Worm (Caenorhabditis elegans): Measurements from ENCODE around the gene cpt-6.

The cpt-6 gene

DNA sequence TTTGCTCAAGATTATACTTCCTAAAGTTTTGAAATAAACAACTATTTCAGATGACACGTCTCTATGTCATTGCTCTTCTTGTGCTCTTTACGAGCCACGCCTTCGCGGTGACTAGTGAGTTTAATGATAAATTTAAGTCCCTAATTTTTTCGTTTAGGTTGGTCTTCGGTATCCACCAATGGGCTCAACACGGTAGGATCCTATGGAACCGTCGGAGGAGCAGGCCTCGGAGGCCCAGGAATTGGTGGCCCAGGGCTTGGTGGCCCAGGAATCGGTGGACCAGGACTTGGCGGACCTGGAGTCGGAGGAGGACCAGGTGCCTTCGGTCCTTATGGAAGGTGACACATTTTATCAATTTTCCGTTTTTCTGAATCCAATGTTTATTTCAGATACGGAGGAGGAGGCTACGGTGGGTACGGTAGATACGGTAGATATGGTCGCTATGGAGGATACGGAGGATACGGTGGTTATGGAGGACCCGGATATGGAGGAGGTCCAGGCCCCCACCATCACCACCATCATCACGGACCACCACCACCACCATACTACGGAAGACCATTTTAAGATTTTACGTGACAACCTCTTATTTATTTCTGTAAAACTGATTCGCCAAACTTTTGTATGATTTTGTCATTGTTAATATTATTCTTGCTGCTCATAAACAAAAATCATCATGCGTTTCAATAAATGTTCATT is 26.8 kb upstream of the cpt-6 start, which contains the start of the genes F46E10.2 and F46E10.18:
Gene F46E10.2 (plus strand): TSS at position 51 of the 696 bp plus-strand sequence.
Gene F46E10.18 (plus strand): TSS at position 646 of the 696 bp plus-strand sequence.
- TF ChIP-seq nhr-120 (GFP tag; IDR thresholded peaks at IDR 0.05) (0 out of 2 replicates have a peak, but pooled peaks have one; percentile 46), lir-1 (GFP tag; conservative IDR thresholded peaks at IDR 0.05) (no peak), bed-1 (GFP tag; IDR thresholded peaks at IDR 0.05) (no peak), ccch-3 (GFP tag; optimal IDR thresholded peaks at IDR 0.05) (no peak), lsl-1 (GFP tag; optimal IDR thresholded peaks at IDR 0.05) (no peak), lin-26 (GFP tag; IDR thresholded peaks at IDR 0.05) (no peak), F57A8.1 (GFP tag; optimal IDR thresholded peaks at IDR 0.05) (no peak), ztf-25 (GFP tag; IDR thresholded peaks at IDR 0.05) (no peak), zfh-2 (GFP tag; conservative IDR thresholded peaks at IDR 0.05) (peak; percentile 84), mcd-1 (GFP tag; IDR thresholded peaks at IDR 0.05) (no peak), nhr-179 (tag; optimal IDR thresholded peaks at IDR 0.05) (no peak), fkh-3 (tag; optimal IDR thresholded peaks at IDR 0.05) (no peak), F57C9.4 (tag; optimal IDR thresholded peaks at IDR 0.05) (no peak), B0261.1 (tag; optimal IDR thresholded peaks at IDR 0.05) (no peak), F22D6.2 (tag; optimal IDR thresholded peaks at IDR 0.05) (no peak), hmg-1.2 (GFP tag; IDR thresholded peaks at IDR 0.05) (0 out of 2 replicates have a peak, but pooled peaks have one; percentile 6), lag-1 (GFP tag; IDR thresholded peaks at IDR 0.05) (no peak), egrh-3 (GFP tag; IDR thresholded peaks at IDR 0.05) (peak; percentile 31; the same call in 1 of the 2 replicates), akir-1 (GFP tag; optimal IDR thresholded peaks at IDR 0.05) (no peak), ceh-40 (GFP tag; IDR thresholded peaks at IDR 0.05) (no peak), Y56A3A.18 (GFP tag; IDR thresholded peaks at IDR 0.05) (no peak), hlh-12 (tag; optimal IDR thresholded peaks at IDR 0.05) (no peak), ztf-22 (GFP tag; optimal IDR thresholded peaks at IDR 0.05) (no peak), ceh-27 (GFP tag; optimal IDR thresholded peaks at IDR 0.05) (no peak), somi-1 (GFP tag; optimal IDR thresholded peaks at IDR 0.05) (no peak), unc-130 (GFP tag; optimal IDR thresholded peaks at IDR 0.05) (no peak), madf-3 (GFP tag; IDR thresholded peaks at IDR 0.05) (no peak), ceh-58 (GFP tag; IDR thresholded peaks at IDR 0.05) (no peak), hmg-20 (GFP tag; IDR thresholded peaks at IDR 0.05) (no peak), let-526 (GFP tag; IDR thresholded peaks at IDR 0.05) (no peak), die-1 (tag; optimal IDR thresholded peaks at IDR 0.05) (no peak), tbx-9 (tag; optimal IDR thresholded peaks at IDR 0.05; ENCODE audit: borderline replicate concordance) (no peak), F52B5.7 (tag; optimal IDR thresholded peaks at IDR 0.05) (no peak), ztf-26 (tag; optimal IDR thresholded peaks at IDR 0.05) (no peak)

DNA sequence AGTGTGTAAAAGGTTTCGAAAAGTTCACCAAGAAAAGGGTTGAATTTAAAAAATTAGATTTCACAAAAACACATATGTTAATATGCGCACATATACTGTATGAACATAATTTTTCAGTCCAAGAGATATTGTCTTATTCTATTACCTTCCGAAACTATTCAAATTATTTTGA is 24.4 kb upstream of the cpt-6 start, which contains the start of gene F46E10.3:
Gene F46E10.3 (plus strand): TSS at position 73 of the 172 bp plus-strand sequence.
- TF ChIP-seq cebp-2 (GFP tag; IDR thresholded peaks at IDR 0.05), result no peak
- TF ChIP-seq ztf-3 (GFP tag; optimal IDR thresholded peaks at IDR 0.05), result no peak
- TF ChIP-seq hsf-1 (GFP tag; IDR thresholded peaks at IDR 0.05), result no peak
- no peak for TF ChIP-seq dpff-1 (tag; optimal IDR thresholded peaks at IDR 0.05)
- TF ChIP-seq aptf-3 (GFP tag; IDR thresholded peaks at IDR 0.05), result no peak
- no peak for TF ChIP-seq aptf-2 (GFP tag; conservative IDR thresholded peaks at IDR 0.05)
- no peak for TF ChIP-seq unc-130 (GFP tag; optimal IDR thresholded peaks at IDR 0.05)
- no peak for TF ChIP-seq nhr-179 (tag; optimal IDR thresholded peaks at IDR 0.05)
- TF ChIP-seq ztf-6 (GFP tag; IDR thresholded peaks at IDR 0.05), result no peak
- TF ChIP-seq ceh-91 (GFP tag; IDR thresholded peaks at IDR 0.05), result no peak
- TF ChIP-seq T26A5.8 (tag; optimal IDR thresholded peaks at IDR 0.05), result no peak
- no peak for TF ChIP-seq egrh-3 (GFP tag; IDR thresholded peaks at IDR 0.05)
- TF ChIP-seq hlh-12 (tag; optimal IDR thresholded peaks at IDR 0.05), result no peak
- TF ChIP-seq ztf-28 (GFP tag; IDR thresholded peaks at IDR 0.05), result no peak
- TF ChIP-seq rec-8 (tag; optimal IDR thresholded peaks at IDR 0.05), result no peak
- no peak for TF ChIP-seq lin-40 (tag; optimal IDR thresholded peaks at IDR 0.05)
- TF ChIP-seq F37B4.10 (GFP tag; IDR thresholded peaks at IDR 0.05), result no peak
- no peak for TF ChIP-seq sea-2 (GFP tag; IDR thresholded peaks at IDR 0.05)
